Worm (Caenorhabditis elegans) whole organism, early embryonic: ENCODE measurements around the gene W03B1.9.

ENCODE experiments used
- B0310.2 ChIP-seq: sonication (generic microtip); optimal IDR thresholded peaks from 2 replicates; lab custom pipeline; 2016; ENCODE audit warnings: mild to moderate bottlenecking, missing genetic modification characterization, missing compliant biosample characterization
- F13C5.2 ChIP-seq: sonication (generic microtip); optimal IDR thresholded peaks from 2 replicates; lab custom pipeline; 2017; ENCODE audit warnings: mild to moderate bottlenecking, missing genetic modification characterization, inconsistent platforms, missing compliant biosample characterization
- aly-1 ChIP-seq: sonication (generic microtip); optimal IDR thresholded peaks from 2 replicates; lab custom pipeline; 2016; ENCODE audit warnings: missing genetic modification characterization, missing compliant biosample characterization
- ama-1 ChIP-seq: fragments of 150-350 bp; optimal IDR thresholded peaks from 2 replicates; lab custom pipeline; 2014
- ceh-13 ChIP-seq: fragments of 200-800 bp; sonication (Bioruptor generic); optimal IDR thresholded peaks from 2 replicates; lab custom pipeline; 2018; ENCODE audit warnings: mild to moderate bottlenecking, missing genetic modification characterization, missing compliant biosample characterization
- ceh-36 ChIP-seq: sonication (generic microtip); optimal IDR thresholded peaks from 2 replicates; lab custom pipeline; 2016; ENCODE audit warnings: missing genetic modification characterization, inconsistent platforms, missing compliant biosample characterization
- ets-7 ChIP-seq: sonication (generic microtip); optimal IDR thresholded peaks from 2 replicates; lab custom pipeline; 2016; ENCODE audit warnings: missing genotype, missing genetic modification characterization, missing compliant biosample characterization
- flt-1 ChIP-seq: fragments of 200-800 bp; sonication (Bioruptor generic); IDR thresholded peaks from 2 replicates; pipeline ENCODE4 v1.3.6; 2022; ENCODE audit warnings: missing genetic modification characterization, missing compliant biosample characterization
- hmbx-1 ChIP-seq: sonication (generic microtip); optimal IDR thresholded peaks from 2 replicates; lab custom pipeline; 2016; ENCODE audit warnings: mild to moderate bottlenecking, missing genetic modification characterization, missing compliant biosample characterization
- hmg-4 ChIP-seq: fragments of 200-800 bp; sonication (Bioruptor generic); optimal IDR thresholded peaks from 2 replicates; lab custom pipeline; 2018; ENCODE audit warnings: mild to moderate bottlenecking, missing genetic modification characterization, missing compliant biosample characterization
- hnd-1 ChIP-seq: sonication (generic microtip); optimal IDR thresholded peaks from 2 replicates; lab custom pipeline; 2016; ENCODE audit warnings: missing genetic modification characterization, missing compliant biosample characterization
- pes-1 ChIP-seq: fragments of 200-800 bp; sonication (Bioruptor generic); IDR thresholded peaks from 2 replicates; pipeline ENCODE4 v1.3.6; 2022; ENCODE audit warnings: missing genetic modification reagents, missing genetic modification characterization, missing compliant biosample characterization
- scrt-1 ChIP-seq: fragments of 200-800 bp; sonication (Bioruptor generic); IDR thresholded peaks from 2 replicates; pipeline ENCODE4 v1.3.6; 2022; ENCODE audit warnings: missing genetic modification characterization, missing compliant biosample characterization
- sea-1 ChIP-seq: fragments of 200-800 bp; sonication (Bioruptor generic); conservative IDR thresholded peaks from 2 replicates; pipeline ENCODE4 v1.3.6; 2022; ENCODE audit warnings: missing genetic modification characterization, missing compliant biosample characterization
- tbx-11 ChIP-seq: fragments of 200-800 bp; sonication (Bioruptor generic); IDR thresholded peaks from 2 replicates; pipeline ENCODE4 v1.3.6; 2022; ENCODE audit warnings: missing genetic modification characterization, missing compliant biosample characterization
- tbx-37 ChIP-seq: fragments of 200-800 bp; sonication (Bioruptor generic); conservative IDR thresholded peaks from 2 replicates; pipeline ENCODE4 v1.3.6; 2022; ENCODE audit warnings: missing genetic modification reagents, missing genetic modification characterization, missing compliant biosample characterization
- tra-4 ChIP-seq: sonication (generic microtip); optimal IDR thresholded peaks from 2 replicates; lab custom pipeline; 2017; ENCODE audit warnings: missing genetic modification characterization, missing compliant biosample characterization

W03B1.9 gene

DNA sequence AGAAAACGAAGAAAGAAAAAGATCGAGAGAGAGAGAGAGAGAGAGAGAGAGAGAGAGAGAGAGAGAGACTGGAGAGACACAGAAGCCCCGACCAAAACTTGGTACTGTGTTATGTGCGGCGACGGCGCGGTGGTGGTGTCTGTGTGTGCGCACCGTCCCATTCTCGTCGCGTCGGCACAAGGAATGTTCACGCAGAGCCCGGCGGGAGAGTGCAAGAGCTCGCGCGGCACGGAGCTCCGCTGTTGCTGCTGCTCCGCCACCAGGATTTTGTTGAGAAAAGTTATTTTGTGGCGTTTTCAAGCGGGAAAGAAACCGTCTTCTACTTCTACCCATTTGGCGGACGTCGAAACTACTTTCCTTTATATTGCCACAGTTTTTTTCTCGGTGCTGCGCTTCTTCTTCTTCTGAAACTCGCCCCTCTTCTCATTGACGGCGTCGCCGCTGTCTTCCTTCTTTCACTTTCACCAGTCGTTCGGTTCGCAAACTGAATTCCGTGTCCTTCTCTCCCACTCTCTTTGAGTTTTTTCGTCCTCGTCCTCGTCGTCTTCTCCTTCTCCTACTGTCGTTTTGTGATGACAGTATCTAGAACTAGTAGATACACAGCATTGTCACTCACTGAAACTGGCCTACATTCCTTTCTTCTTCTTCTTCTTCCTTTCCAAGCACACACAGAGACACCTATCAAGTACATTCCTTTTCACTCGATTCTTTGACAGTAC lies 42.8 kb upstream of the W03B1.9 start:
- TF ChIP-seq tbx-11 (no peak), F13C5.2 (tag; lab: Kevin White, UChicago) (no peak), aly-1 (tag; lab: Kevin White, UChicago) (no peak), hmbx-1 (no peak), ceh-36 (no peak), hnd-1 (tag; lab: Kevin White, UChicago) (no peak), scrt-1 (GFP tag; lab: Robert Waterston, UW) (no peak), tbx-37 (GFP tag; lab: Robert Waterston, UW) (no peak), flt-1 (GFP tag; lab: Robert Waterston, UW) (no peak), ama-1 (lab: Kevin White, UChicago) (no peak), pes-1 (GFP tag; lab: Robert Waterston, UW) (peak; percentile 23; the same call in 1 of the 2 replicates), hmg-4 (GFP tag; lab: Kevin White, UChicago) (peak; percentile 10), ceh-13 (GFP tag; lab: Kevin White, UChicago) (no peak), ets-7 (tag; lab: Kevin White, UChicago) (no peak), tra-4 (no peak)

DNA sequence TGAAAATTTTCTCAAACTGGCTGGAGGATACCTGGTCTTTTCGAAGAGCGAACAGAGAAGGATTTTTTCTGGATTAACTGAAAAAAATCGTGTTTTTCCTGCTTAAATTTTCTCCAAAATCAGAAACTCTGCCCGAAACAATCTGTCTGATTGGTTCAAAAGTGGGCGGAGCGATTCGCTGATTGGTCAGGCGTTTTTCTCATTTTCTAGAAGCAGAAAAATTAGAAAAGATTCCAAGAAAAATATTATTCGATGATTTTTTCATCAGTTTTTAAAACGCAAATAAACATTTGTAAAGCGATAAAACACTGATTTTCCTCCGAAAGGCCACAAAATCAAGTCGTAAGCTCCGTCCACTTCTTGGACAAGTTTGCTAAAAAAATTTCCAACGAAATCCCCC lies 42.1 kb upstream of the W03B1.9 start:
- TF ChIP-seq pes-1 (GFP tag; lab: Robert Waterston, UW), result no peak
- TF ChIP-seq sea-1 (GFP tag; lab: Robert Waterston, UW), result no peak
- no peak for TF ChIP-seq ceh-36
- TF ChIP-seq aly-1 (tag; lab: Kevin White, UChicago), result no peak
- TF ChIP-seq ets-7 (tag; lab: Kevin White, UChicago), result no peak
- no peak for TF ChIP-seq ceh-13 (GFP tag; lab: Kevin White, UChicago)

DNA sequence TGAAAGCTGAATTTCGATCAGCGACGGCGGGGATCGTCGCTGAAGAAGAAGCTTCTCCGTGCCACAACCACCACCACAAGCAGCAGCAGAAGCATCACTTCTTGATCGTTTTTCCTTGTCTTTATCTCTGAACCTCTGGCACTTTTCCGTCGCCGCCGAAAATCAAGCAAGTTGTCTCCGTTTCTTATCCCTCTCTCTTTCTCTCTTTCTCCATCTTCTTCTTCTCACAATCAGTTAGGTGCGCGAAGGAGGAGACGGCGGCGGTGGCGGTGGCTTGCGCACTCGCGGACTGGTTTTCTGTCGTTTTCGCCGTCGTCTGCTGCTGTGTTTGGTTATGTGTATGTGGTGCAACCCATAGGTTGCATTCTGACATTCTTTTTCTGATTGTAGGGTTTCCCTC lies 41.6 kb upstream of the W03B1.9 start:
- TF ChIP-seq hmg-4 (GFP tag; lab: Kevin White, UChicago), result peak; percentile 32
- TF ChIP-seq B0310.2 (tag; lab: Kevin White, UChicago), result no peak

DNA sequence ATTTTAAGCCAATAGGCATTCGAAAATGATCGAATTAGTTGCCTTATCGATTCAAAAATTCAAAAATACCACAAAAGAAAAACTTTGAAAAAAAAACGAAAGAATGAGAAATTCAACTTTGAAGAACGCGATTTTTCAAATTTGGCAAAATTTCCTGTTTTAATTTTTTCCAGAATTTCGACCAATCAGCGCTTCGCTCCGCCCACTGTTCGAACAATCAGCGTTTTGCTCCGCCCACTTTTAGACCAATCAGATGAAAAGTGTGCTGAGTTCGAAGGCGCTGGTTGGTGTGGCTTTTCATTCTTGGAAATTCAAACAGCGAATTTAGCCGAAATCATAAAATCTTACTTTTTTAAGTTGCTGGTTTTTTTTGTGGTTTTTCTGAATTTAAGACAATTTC lies 40.8 kb upstream of the W03B1.9 start:
- TF ChIP-seq scrt-1 (GFP tag; lab: Robert Waterston, UW), result no peak

DNA sequence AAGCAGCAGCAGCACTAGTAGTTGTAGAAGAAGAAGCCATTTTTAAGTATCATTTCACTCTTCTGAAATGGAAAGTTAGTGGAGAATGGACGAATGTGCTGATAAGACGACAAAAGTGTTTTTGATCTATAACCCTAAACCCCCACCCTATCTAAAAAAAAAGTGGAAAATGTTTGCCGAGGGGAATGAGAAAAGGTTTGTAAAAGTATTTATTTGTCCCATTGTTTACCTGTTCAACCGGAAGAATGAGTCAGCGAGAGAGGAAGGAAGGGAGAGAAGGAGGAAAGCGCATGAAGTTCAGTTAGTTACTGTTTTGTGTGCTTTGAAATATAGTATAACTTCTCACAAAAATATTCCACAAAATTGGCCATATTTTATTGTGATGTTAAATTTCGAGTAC lies 40.3 kb upstream of the W03B1.9 start:
- TF ChIP-seq ceh-36, result no peak
- no peak for TF ChIP-seq aly-1 (tag; lab: Kevin White, UChicago)
- TF ChIP-seq ets-7 (tag; lab: Kevin White, UChicago), result no peak
- TF ChIP-seq tbx-11, result no peak
- TF ChIP-seq scrt-1 (GFP tag; lab: Robert Waterston, UW), result no peak
- TF ChIP-seq ceh-13 (GFP tag; lab: Kevin White, UChicago), result no peak

DNA sequence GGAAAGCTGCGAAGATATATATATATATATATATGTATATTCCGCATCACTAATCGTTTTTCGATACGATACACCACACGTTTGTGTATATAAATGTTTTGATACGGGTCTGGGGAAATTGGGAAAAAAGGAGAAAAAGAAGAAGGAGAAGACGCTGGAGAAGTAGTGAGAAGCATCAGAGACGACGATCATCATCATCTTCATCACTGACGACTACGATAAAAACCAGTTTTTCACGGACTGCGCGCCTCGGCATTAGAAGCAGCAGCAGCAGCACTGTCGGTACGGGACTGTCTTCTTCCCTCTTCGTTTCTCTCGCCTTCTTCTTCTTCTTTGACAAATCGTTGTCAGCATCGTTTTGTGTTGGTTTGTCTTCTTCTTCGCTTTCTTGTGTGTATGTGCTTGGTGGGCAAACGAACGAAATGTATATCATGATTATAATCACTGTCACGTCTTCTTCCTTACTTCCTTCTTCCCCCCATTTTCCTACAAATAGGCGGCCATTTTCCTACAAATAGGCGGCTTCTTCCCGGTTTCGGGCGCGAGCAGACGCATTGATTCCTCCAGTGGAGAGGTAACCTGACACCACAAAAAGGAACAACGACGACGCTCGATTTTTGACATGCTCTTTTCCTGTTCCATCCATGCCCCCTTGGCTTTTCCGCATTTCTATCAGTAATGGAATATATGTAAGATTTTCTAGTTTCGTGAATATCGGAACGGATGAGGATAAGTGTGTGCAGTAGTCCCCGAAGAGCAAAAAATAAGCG lies 39.5 kb upstream of the W03B1.9 start:
- TF ChIP-seq flt-1 (GFP tag; lab: Robert Waterston, UW) (no peak), tbx-11 (no peak), F13C5.2 (tag; lab: Kevin White, UChicago) (no peak), ceh-36 (no peak), aly-1 (tag; lab: Kevin White, UChicago) (no peak), hnd-1 (tag; lab: Kevin White, UChicago) (no peak), tbx-37 (GFP tag; lab: Robert Waterston, UW) (no peak), B0310.2 (tag; lab: Kevin White, UChicago) (no peak), hmg-4 (GFP tag; lab: Kevin White, UChicago) (no peak), scrt-1 (GFP tag; lab: Robert Waterston, UW) (no peak), ama-1 (lab: Kevin White, UChicago) (no peak), ets-7 (tag; lab: Kevin White, UChicago) (no peak), sea-1 (GFP tag; lab: Robert Waterston, UW) (no peak), pes-1 (GFP tag; lab: Robert Waterston, UW) (no peak), hmbx-1 (no peak)

DNA sequence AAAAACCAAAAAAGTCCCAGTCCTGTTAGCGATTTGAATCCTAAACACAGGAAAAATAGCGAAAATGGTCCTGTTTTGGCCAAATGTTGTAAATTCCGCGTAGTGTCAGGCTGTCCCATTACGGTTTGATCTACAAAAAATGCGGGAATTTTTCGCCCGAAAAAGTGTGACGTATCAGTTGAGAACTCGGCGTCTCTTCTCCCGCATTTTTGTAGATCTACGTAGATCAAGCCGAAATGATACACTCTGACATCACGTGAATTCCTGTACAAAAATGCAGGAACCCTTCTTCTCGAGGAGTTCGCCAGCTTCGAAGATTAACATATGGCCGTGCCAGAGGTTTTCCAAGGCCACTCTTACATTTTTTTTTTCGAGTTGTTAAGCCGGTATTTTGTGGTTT lies 38.8 kb upstream of the W03B1.9 start:
- TF ChIP-seq pes-1 (GFP tag; lab: Robert Waterston, UW), result no peak
- no peak for TF ChIP-seq ceh-36
- TF ChIP-seq flt-1 (GFP tag; lab: Robert Waterston, UW), result no peak
- TF ChIP-seq tra-4, result no peak
- TF ChIP-seq hnd-1 (tag; lab: Kevin White, UChicago), result no peak
- TF ChIP-seq ceh-13 (GFP tag; lab: Kevin White, UChicago), result no peak
- no peak for TF ChIP-seq hmbx-1
- TF ChIP-seq sea-1 (GFP tag; lab: Robert Waterston, UW), result no peak
- TF ChIP-seq B0310.2 (tag; lab: Kevin White, UChicago), result no peak
- no peak for TF ChIP-seq tbx-11
- no peak for TF ChIP-seq aly-1 (tag; lab: Kevin White, UChicago)
- TF ChIP-seq hmg-4 (GFP tag; lab: Kevin White, UChicago), result no peak
- no peak for TF ChIP-seq F13C5.2 (tag; lab: Kevin White, UChicago)
- no peak for TF ChIP-seq ets-7 (tag; lab: Kevin White, UChicago)
- TF ChIP-seq scrt-1 (GFP tag; lab: Robert Waterston, UW), result no peak
- no peak for TF ChIP-seq tbx-37 (GFP tag; lab: Robert Waterston, UW)
- TF ChIP-seq ama-1 (lab: Kevin White, UChicago), result no peak
